Fruit fly (Drosophila melanogaster) whole organism, embryonic: Measurements from ENCODE around the gene aos.

ENCODE experiments used
- CG16779 ChIP-seq: fragments of 200-800 bp; sonication (Bioruptor generic); IDR thresholded peaks from 2 replicates; pipeline ENCODE4 v1.3.6; 2022; ENCODE audit warnings: missing biosample characterization, missing genetic modification characterization
- CG4424 ChIP-seq: fragments of 200-800 bp; sonication (Bioruptor generic); optimal IDR thresholded peaks from 3 replicates; lab custom pipeline; 2016; ENCODE audit warnings: missing biosample characterization, missing genetic modification characterization
- CG5953 ChIP-seq: fragments of 200-800 bp; sonication (Bioruptor generic); IDR thresholded peaks from 2 replicates; pipeline ENCODE4 v1.3.6; 2022; ENCODE audit warnings: missing biosample characterization, missing genetic modification characterization
- Dfd ChIP-seq, 2 experiments: fragments of >200 bp; optimal IDR thresholded peaks; 2 replicates each; lab custom pipeline; 2017; ENCODE audit warnings: missing biosample characterization in 2 of 2, missing genetic modification characterization in 2 of 2
- Doc3 ChIP-seq: fragments of 200-800 bp; sonication (Bioruptor generic); IDR thresholded peaks from 3 replicates; pipeline ENCODE4 v1.3.6; 2022; ENCODE audit warnings: missing biosample characterization, missing genetic modification characterization; ENCODE audit not compliant: partially characterized antibody
- Hmx ChIP-seq: fragments of 200-800 bp; sonication (Bioruptor generic); optimal IDR thresholded peaks from 2 replicates; lab custom pipeline; 2016; ENCODE audit warnings: missing biosample characterization, missing genetic modification characterization
- Neu2 ChIP-seq: fragments of 200-800 bp; sonication (Bioruptor generic); optimal IDR thresholded peaks from 3 replicates; lab custom pipeline; 2016; ENCODE audit warnings: missing biosample characterization, missing genetic modification characterization, borderline replicate concordance
- Sin3A ChIP-seq: fragments of >200 bp; optimal IDR thresholded peaks from 2 replicates; lab custom pipeline; 2018
- gce ChIP-seq: fragments of 200-800 bp; sonication (Bioruptor generic); IDR thresholded peaks from 3 replicates; pipeline ENCODE4 v1.3.6; 2022; ENCODE audit warnings: missing biosample characterization, missing genetic modification characterization
- hbn ChIP-seq: fragments of 200-800 bp; sonication (Bioruptor generic); IDR thresholded peaks from 2 replicates; pipeline ENCODE4 v1.3.6; 2022; ENCODE audit warnings: missing biosample characterization, missing genetic modification characterization; ENCODE audit not compliant: partially characterized antibody
- sens ChIP-seq: fragments of 200-800 bp; sonication (Bioruptor generic); peaks from one replicate; lab custom pipeline; 2016; ENCODE audit warnings: missing biosample characterization, missing genetic modification characterization

dm6 chr3L:16437271-16437670, 46.2 kb downstream of the aos start:
- TF ChIP-seq CG4424 = no peak
- no peak for TF ChIP-seq CG16779 (GFP tag; lab: Robert Waterston, UW)
- no peak for TF ChIP-seq Sin3A (lab: Kevin White, UChicago)
- no peak for TF ChIP-seq Dfd (GFP tag; optimal IDR thresholded peaks at IDR 0.05; lab: Kevin White, UChicago)
- TF ChIP-seq CG5953 = no peak
- no peak for TF ChIP-seq hbn (GFP tag; lab: Robert Waterston, UW)
- no peak for TF ChIP-seq Neu2 (GFP tag; lab: Kevin White, UChicago)
- TF ChIP-seq gce (GFP tag; lab: Robert Waterston, UW) = no peak
- TF ChIP-seq sens (GFP tag; lab: Kevin White, UChicago) = no peak
- TF ChIP-seq Doc3 (GFP tag; lab: Robert Waterston, UW) = no peak
- TF ChIP-seq Hmx (GFP tag; lab: Kevin White, UChicago) = no peak
